Worm (Caenorhabditis elegans): ENCODE measurements around the gene cpt-2.

cpt-2 gene

DNA sequence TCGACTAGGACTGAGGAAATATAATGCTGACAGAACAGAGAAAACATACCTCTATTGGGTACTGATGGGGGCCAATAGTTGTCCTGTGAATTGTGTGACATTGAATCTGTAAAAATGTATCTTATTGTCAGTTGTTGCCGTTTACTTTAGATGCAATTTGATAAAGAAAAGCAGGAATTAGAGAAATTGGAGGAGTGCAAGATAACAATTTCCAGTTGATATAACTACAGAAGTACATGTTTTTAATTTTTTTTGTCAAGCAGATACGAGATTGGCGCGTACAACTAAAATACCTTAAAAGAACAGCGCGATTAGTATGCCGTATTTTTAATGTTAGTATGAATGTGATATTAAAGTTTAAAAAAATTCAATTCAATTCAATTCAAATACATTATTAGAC, 38.6 kb downstream of the cpt-2 start, which contains the start of gene zip-6:
Gene zip-6 (minus strand): TSS at position 101 of the 400 bp plus-strand sequence.
- TF ChIP-seq unc-62 (GFP tag; optimal IDR thresholded peaks at IDR 0.05): no peak

DNA sequence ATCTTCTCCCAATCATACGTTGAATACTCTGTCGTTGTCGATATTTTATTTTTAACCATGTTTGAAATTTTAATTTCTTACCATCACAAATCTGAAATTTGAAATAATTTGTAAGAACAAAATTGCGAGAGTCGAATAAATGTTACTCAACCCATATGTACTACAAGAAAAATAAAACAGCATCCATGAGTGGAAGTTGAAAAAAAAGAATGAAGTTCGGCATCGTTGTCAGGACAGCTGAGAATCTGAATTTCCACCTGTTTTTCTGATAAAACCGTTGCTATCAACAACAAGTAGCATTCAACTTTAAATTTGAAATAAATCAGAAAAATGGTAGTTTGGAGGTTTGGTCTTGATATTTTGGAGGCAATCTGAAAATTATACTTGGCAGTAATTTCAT, 44.4 kb downstream of the cpt-2 start, which contains the start of gene C29F4.3:
Gene C29F4.3 (minus strand): TSS at position 101 of the 400 bp plus-strand sequence.
- no peak for TF ChIP-seq unc-62 (GFP tag; optimal IDR thresholded peaks at IDR 0.05)

DNA sequence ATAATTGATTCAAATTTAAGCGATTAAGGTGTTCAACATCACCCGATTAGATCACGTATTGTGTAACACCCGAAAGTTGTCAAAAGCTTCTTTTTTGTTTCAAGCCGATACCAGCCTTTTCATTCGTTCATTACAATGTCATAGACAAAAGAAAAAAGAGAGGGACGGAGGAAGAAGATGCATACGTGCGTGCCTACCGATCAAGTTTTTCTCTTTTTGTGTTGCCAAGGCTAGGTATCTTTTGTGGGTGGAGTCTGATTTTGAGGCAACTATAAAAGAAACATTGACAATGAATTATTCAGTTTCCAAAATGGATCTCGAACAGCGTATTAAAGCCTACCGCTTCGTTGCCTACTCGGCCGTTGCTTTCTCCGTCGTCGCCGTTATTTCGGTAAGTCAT, 45.8 kb downstream of the cpt-2 start, which contains the start of gene col-125:
Gene col-125 (plus strand): TSS at position 301 of the 400 bp plus-strand sequence.
- no peak for TF ChIP-seq unc-62 (GFP tag; optimal IDR thresholded peaks at IDR 0.05)

DNA sequence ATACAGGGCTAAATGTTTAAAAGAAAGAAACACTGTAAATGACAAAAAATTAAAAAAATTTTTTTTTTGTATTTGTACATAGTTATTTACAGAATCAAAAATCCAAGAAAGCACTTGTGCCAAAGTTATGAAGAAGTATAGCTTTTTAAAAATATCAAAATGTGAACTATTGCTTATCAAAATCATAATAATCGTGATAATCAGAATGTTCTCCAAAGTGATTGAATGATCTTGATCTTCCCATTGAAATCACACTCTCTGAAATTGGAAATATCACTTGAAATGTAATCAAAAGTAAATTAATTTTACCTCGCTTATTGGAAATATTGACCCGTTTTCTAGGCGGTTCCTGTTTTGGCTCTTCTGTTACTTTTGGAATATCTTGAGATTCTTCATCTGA, 47.1 kb downstream of the cpt-2 start:
- no peak for TF ChIP-seq unc-62 (GFP tag; optimal IDR thresholded peaks at IDR 0.05)

DNA sequence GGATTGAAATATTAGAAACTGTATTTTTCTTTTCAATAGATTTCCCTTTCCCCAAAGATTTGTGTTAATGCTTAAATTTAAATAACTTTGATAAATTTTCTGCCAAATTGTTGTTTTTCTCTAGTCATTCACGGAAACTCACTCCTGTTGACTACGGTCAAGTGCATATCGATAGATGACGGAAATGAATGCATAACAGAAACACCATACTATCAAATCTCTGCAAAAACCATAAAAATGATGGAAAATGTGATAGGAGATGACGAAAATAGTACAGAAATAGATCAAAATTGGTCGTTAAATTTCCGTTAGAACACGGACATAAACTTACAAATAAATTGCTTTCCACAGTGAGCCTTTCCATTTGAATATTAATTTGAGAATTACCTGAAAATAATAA, 49.6 kb downstream of the cpt-2 start:
- TF ChIP-seq unc-62 (GFP tag; optimal IDR thresholded peaks at IDR 0.05): no peak

DNA sequence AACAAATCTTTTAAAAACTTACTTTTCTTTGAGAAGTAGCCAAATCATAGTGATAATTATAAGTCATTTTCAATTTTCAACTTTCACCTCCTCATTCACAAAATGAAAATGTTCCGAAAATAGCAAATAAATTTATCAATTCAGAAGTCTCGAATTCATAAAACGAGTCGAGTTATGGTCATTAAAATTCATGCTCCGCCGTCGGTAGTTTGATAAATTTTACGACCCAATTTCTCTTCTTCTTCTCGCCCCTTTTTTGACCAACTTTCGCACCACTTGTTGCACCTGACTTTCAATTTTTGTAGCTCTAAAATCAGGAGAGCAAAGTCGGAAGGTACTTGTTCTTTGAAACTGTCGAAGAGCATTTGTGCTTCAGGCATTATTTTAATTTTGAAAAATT, 50.6 kb downstream of the cpt-2 start, which contains the start of gene best-7:
Gene best-7 (minus strand): TSS at position 239 of the 400 bp plus-strand sequence.
- TF ChIP-seq unc-62 (GFP tag; optimal IDR thresholded peaks at IDR 0.05): no peak

DNA sequence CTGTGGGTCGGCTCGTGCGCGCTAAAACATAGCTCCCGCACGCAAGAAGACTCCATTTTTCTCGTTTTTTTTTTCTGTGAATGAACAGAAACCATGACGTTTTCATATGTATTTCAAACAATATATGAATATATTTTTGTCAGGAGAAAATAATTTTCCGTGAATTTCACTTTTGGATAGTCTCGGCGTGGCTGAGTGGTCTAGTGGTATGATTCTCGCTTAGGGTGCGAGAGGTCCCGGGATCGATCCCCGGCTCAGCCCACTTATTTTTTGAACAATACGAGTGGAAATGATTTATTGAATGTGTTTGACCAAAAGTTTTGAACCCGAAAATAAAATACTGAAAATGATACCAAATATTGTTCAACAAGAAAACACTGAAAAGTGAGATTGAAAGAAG, 51.9 kb downstream of the cpt-2 start:
- TF ChIP-seq unc-62 (GFP tag; optimal IDR thresholded peaks at IDR 0.05): no peak

Data from whole organism, dauer.